Fruit fly (Drosophila melanogaster): ENCODE results near the gene CG3708.

The CG3708 gene

DNA sequence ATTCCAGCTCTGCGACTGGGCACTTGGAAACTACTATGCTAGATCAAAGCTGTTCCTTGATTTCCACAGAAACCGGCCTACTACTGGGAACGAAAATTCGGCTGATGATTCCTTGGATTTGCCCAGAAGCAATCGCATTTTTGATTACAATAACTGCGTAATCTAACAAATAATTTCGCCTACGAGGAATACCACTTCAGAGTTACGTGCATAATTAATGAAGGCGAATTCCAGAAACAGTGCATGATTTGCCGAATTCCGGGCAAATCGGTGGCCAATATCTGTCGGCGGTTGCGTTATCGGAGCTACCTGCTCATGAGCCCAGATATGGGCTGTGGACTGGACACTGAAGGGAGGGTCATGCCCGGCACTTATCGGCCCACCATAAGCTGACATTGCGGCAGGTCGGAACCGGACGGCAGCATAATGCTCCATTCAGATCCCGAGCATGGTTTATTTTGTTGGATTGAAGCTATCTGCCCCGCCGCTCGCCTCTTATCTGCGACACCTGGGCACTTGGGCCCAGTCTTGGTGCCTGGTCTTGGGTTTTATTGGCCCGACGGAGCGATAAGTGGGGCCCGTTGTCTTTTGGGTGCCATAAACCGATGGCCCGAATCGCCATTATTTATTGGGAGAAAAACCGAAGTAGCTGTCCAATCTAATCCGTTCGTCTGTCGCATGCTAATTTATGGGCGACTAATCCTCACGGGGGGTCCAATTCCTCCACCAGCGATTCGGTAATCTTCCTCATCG lies at the start of gene CG3708:
Gene CG3708, minus strand, starts transcription at position 51 of the 753 bp plus-strand sequence.
- TF ChIP-seq psq (optimal IDR thresholded peaks at IDR 0.05) (no peak), insv (optimal IDR thresholded peaks at IDR 0.05) (no peak), h (optimal IDR thresholded peaks at IDR 0.05) (no peak), Sin3A (optimal IDR thresholded peaks at IDR 0.05) (no peak), ttk (optimal IDR thresholded peaks at IDR 0.05) (no peak)

DNA sequence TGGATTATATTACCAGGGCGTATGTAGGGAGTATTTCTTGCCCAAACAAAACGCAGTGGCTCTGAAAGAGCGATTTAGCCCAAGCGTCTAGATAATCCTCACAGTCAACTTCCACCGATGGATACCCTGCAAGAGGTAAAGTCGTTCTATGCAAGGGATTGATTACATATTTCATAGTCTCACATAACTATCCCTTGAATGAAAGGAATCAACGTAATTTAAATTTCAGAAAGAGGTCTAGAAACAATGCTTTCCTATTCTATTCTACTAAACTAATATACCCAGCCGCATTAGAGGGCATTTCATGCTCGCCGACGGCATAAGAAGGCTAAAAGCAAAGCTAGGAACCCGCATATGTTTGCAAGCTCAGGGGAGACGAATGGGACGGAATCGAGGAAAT lies 36.9 kb upstream of the CG3708 start:
- TF ChIP-seq h (optimal IDR thresholded peaks at IDR 0.05) = no peak

DNA sequence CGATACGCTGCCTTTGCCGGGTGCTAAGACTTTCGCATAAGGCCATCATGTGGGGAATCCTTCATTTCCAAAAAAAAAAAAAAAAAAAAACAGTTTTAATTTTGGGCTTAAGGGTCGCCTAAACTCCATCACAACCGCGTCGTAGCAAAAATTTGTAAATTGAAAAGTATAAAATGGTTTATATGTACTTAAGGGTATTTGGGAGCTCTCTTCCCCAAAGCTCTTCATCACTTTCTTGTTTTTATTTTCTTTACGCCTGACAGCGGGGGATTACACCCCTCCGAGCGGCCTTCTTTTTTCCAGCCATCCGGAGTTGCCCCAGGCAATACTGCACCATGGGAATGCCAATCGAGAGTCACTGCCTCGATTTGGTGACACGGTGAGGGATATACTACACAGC lies 34.1 kb upstream of the CG3708 start:
- TF ChIP-seq insv (optimal IDR thresholded peaks at IDR 0.05) (no peak), Myc (optimal IDR thresholded peaks at IDR 0.05) (no peak), Sin3A (optimal IDR thresholded peaks at IDR 0.05) (no peak), h (optimal IDR thresholded peaks at IDR 0.05) (no peak), ttk (optimal IDR thresholded peaks at IDR 0.05) (no peak), psq (optimal IDR thresholded peaks at IDR 0.05) (no peak)

DNA sequence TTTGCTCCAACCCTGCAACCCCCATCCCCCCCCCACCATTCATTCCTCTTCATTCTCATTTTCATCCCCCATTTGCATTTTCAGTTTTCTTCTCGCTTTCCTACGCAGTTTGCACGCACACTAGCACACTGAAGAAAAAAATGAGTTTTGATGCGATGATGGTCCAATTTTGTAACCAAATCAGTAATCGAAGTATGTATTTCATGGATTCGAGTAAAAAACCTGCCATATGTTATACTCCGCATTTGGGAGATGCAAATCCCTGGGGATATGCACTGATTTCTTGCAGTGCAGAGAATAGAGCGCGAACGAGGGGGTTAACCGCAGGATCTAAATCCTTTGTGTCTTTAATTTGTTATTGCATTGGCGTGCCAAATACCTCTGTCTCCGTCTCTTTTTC lies 26.0 kb upstream of the CG3708 start:
- no peak for TF ChIP-seq Myc (optimal IDR thresholded peaks at IDR 0.05)
- no peak for TF ChIP-seq Sin3A (optimal IDR thresholded peaks at IDR 0.05)
- no peak for TF ChIP-seq ttk (optimal IDR thresholded peaks at IDR 0.05)
- no peak for TF ChIP-seq h (optimal IDR thresholded peaks at IDR 0.05)
- no peak for TF ChIP-seq psq (optimal IDR thresholded peaks at IDR 0.05)
- no peak for TF ChIP-seq insv (optimal IDR thresholded peaks at IDR 0.05)

DNA sequence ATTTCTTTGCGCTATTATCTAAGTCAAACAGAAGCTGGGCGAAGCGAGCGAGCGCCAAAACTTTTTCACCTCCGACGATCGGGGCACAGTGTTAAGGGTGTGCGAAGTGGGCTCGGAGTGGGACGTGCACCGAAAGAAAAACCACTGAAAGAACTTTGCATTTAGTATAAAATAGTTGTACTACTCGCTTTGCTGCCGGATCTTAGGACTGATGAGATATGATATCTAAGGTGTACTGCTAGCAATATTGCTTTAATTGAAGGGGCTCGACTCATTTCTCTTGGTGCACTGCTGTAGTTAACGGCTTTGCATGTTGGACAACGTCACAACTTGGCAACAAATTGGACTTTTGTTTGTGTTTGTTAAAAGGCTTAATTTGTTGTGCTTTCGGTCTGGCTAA lies 23.9 kb upstream of the CG3708 start:
- TF ChIP-seq h (optimal IDR thresholded peaks at IDR 0.05) = no peak
- no peak for TF ChIP-seq Sin3A (optimal IDR thresholded peaks at IDR 0.05)

DNA sequence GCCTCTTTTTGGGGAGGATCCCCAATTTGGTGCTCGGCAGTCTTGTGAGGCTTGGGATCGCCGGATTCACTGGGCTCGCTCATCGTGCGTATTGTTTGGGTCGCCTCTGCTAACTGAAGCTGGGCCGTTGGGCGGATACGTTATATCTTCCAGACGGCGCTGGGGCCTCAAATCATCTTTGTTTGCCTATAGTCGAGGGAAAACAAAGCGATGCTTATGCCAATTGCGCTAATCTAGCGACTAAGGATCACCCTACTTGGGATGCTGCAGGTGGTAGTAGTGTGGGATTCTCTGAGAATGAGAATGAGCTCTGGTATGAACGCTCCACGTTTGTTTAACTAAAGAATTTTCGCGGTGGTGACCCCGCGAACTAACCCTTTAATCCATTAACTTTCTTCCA lies 21.9 kb upstream of the CG3708 start, which contains the start of gene CG3690:
Gene CG3690, minus strand, starts transcription at position 101 of the 400 bp plus-strand sequence.
- TF ChIP-seq Myc (optimal IDR thresholded peaks at IDR 0.05) (no peak), h (optimal IDR thresholded peaks at IDR 0.05) (no peak), psq (optimal IDR thresholded peaks at IDR 0.05) (no peak), Sin3A (optimal IDR thresholded peaks at IDR 0.05) (no peak), insv (optimal IDR thresholded peaks at IDR 0.05) (no peak), ttk (optimal IDR thresholded peaks at IDR 0.05) (no peak)

DNA sequence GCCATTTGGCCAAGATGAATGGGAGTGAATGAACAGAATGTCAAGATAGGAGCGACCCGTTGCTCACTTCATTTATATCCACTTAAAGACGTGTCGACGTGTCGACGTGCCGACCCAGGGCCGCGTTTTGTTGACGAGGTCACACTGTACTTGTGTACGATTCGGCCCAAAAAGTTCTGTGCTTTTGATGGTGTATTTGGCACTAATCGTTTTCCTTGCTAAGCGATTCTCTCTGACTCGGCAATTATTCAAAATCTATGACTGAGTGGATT lies 18.3 kb upstream of the CG3708 start:
- TF ChIP-seq Myc (optimal IDR thresholded peaks at IDR 0.05) (no peak), psq (optimal IDR thresholded peaks at IDR 0.05) (no peak), insv (optimal IDR thresholded peaks at IDR 0.05) (no peak), ttk (optimal IDR thresholded peaks at IDR 0.05) (no peak), h (optimal IDR thresholded peaks at IDR 0.05) (no peak), Sin3A (optimal IDR thresholded peaks at IDR 0.05) (no peak)

DNA sequence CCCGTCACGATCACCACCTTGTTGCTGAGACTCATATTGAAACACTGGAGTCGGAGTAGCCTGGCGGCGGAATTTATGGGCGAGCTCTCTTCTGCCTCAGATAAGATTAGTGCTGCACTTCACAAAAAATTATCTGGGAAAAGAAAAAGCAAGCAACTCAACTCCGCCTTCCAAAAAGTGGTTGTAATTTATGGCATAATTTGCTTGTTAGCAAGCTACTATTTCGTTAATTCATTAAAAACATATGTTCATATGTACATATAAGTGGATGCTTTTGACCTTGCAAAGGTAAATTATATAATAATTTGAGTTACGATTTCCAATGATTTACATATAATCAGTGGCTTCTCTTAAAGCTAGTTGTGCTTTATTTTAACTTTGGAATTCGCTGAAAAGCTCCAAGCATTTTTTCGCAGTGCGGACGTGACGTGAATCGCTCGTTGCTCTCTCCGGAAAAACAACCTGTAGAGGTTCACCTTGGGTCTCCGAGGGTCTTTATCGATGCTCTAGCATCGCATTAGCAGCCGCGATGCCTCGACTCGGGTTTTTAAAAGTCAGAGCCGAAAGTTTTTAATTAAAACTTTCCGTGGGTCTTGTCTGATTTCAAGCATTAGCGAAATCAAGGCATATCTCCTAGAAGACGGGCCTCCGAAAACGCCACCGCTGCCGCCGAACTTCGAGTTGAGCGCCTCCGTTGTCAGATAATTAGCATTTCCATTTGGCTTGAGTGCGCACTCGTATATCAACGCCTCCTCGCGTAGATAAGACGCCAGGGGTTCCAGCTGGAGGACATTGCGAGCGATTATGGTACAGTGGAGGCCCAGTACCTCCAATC lies 17.8 kb upstream of the CG3708 start, which contains the start of gene CG3699:
Gene CG3699, minus strand, starts transcription at position 51 of the 835 bp plus-strand sequence.
- TF ChIP-seq psq (optimal IDR thresholded peaks at IDR 0.05) (no peak), Myc (optimal IDR thresholded peaks at IDR 0.05) (no peak), ttk (optimal IDR thresholded peaks at IDR 0.05) (no peak), insv (optimal IDR thresholded peaks at IDR 0.05) (no peak), Sin3A (optimal IDR thresholded peaks at IDR 0.05) (no peak), h (optimal IDR thresholded peaks at IDR 0.05) (no peak)

DNA sequence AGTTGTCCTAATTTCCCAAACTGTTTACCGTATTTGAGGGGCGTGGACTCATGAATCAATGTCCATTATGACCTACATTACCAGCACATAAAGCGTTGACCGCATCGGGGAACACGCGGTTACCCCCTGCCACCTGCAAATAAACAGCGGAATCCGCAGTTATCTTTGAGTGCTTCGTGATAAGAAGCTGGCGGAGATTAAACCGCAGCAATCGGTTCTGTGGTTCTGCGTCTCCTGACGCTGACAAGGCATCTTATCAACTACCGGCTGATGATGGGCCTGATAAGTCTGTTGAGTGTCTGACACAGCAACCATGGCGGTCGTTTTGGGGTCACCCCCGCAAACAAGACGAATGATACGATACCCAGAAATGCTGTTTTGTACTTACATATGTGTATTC lies 16.3 kb upstream of the CG3708 start:
- TF ChIP-seq h (optimal IDR thresholded peaks at IDR 0.05) (no peak), Myc (optimal IDR thresholded peaks at IDR 0.05) (no peak), insv (optimal IDR thresholded peaks at IDR 0.05) (no peak), Sin3A (optimal IDR thresholded peaks at IDR 0.05) (no peak), ttk (optimal IDR thresholded peaks at IDR 0.05) (no peak), psq (optimal IDR thresholded peaks at IDR 0.05) (no peak)

DNA sequence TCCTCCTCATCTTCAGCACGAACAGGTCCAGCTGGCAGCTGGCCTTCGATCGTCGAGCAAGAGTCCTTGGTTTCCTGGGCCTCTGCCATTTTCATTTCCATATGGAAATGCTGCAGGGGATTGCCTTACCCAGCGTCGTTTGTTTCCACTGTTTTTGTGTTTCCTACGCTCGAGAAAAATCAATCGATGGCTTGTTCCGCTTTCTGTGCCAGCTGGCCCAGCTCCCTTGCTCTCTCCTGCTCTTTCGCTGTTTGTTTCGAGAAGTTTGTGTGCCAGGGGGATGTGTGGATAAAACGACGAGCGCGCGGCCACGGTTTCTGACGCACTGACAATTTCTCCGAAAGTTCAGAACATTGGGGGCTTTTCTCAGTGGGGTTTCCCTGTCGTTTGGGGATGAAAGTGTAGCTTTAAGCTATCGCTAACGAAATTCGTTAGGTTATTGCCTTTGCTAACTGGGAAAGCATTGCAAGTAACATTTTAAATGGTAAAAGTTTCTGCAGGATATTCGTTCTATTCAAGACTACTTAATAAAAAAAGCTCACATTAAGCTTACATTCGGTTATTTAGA lies 15.6 kb upstream of the CG3708 start, which contains the start of gene CG3703:
Gene CG3703, minus strand, starts transcription at position 328 of the 568 bp plus-strand sequence.
- no peak for TF ChIP-seq Myc (optimal IDR thresholded peaks at IDR 0.05)

DNA sequence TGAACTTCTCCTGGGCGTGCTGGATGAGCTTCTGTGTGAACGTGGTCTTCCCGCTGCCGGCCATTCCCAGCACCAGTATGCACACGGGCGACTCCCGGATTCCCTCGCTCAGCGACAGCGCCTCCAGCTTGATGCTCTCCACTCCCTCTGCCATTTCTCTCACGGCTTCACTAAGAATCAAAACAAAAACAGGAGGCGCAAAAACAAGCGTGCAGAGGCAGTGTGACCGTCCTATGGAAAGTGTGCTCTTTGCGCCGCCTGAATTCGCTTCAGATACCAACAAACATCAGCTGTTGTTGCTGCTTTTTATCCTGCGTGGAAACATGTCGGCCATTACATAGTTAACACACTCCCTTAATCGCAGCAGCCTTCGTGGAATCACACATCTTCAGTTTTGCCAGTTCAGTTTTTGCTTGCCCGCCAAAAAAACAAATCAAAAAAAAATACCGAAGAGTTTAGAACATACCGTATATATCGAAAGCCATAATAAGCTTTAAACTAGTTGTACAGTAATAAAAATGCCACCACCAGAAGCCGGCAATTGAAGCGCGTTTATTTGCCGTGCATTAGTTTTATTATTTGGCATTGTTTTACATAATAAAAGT lies 10.8 kb upstream of the CG3708 start, which contains the start of the genes CG3704 and mus81:
Gene CG3704, minus strand, starts transcription at position 226 of the 605 bp plus-strand sequence.
Gene mus81, plus strand, starts transcription at position 496 of the 605 bp plus-strand sequence.
- no peak for TF ChIP-seq psq (optimal IDR thresholded peaks at IDR 0.05)
- no peak for TF ChIP-seq Sin3A (optimal IDR thresholded peaks at IDR 0.05)
- no peak for TF ChIP-seq insv (optimal IDR thresholded peaks at IDR 0.05)
- TF ChIP-seq ttk (optimal IDR thresholded peaks at IDR 0.05) = no peak
- no peak for TF ChIP-seq h (optimal IDR thresholded peaks at IDR 0.05)
- TF ChIP-seq Myc (optimal IDR thresholded peaks at IDR 0.05) = no peak

DNA sequence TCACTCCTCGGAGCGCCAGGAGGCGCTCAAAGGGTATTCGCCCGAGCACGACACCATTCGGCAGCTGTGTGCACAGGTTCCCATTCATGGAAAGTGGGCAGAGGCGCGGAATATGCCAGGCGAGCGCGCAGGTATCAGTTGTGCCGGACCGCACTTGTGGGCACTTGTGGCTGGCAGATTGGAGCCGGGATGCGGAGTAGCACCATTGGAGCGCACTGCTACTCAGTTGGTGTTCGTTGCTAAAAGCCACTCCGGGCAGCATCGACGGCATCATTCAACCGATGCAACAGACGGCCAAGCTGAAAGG lies 6.0 kb upstream of the CG3708 start:
- TF ChIP-seq psq (optimal IDR thresholded peaks at IDR 0.05) (no peak), Myc (optimal IDR thresholded peaks at IDR 0.05) (no peak), h (optimal IDR thresholded peaks at IDR 0.05) (no peak), Sin3A (optimal IDR thresholded peaks at IDR 0.05) (no peak)
